Worm (Caenorhabditis elegans): ENCODE data around the gene gem-1.

DNA sequence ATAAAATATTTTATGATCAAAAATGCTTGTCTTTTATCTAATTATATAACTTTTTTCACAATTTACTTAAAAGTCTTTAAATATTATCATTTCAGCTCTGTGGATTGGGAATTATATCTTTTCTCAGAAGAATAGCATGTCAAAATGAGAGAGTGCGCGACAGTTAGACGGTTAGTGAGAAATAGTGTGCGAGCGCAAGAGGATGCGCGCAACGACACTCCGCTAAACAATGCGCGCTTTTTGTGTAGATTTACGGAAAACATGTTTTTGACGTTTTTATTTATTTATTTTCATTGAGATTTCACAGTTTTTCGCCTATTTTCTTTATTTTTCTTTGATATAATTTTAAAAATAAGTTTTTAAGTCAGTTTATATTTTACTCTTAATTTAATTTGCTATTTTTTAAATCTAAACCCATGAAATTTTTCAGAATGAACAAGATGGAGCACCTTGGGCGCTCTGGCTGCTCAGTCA, 19.8 kb upstream of the gem-1 start, which contains the start of gene F02C12.3:
- TF ChIP-seq ceh-83 (GFP tag; optimal IDR thresholded peaks at IDR 0.05) (no peak), sptf-1 (tag; optimal IDR thresholded peaks at IDR 0.05) (no peak), lsy-2 (tag; optimal IDR thresholded peaks at IDR 0.05) (peak; percentile 50), ztf-11 (tag; optimal IDR thresholded peaks at IDR 0.05) (no peak), unc-39 (tag; optimal IDR thresholded peaks at IDR 0.05) (no peak), elt-3 (tag; optimal IDR thresholded peaks at IDR 0.05) (no peak), pha-4 (tag; optimal IDR thresholded peaks at IDR 0.05) (peak; percentile 79), bed-3 (GFP tag; optimal IDR thresholded peaks at IDR 0.05) (no peak), nhr-2 (tag; optimal IDR thresholded peaks at IDR 0.05) (peak; percentile 13), unc-62 (GFP tag; optimal IDR thresholded peaks at IDR 0.05) (no peak), nhr-28 (tag; optimal IDR thresholded peaks at IDR 0.05) (no peak)

All from whole organism, mixed stage, embryonic.